Fruit fly (Drosophila melanogaster): Measurements from ENCODE around the gene CG13239.

- TF ChIP-seq Myc (optimal IDR thresholded peaks at IDR 0.05) (no peak), ttk (optimal IDR thresholded peaks at IDR 0.05) (no peak), h (optimal IDR thresholded peaks at IDR 0.05) (no peak), insv (optimal IDR thresholded peaks at IDR 0.05) (no peak), Sin3A (optimal IDR thresholded peaks at IDR 0.05) (no peak), psq (optimal IDR thresholded peaks at IDR 0.05) (no peak)
Observed at dm6 chr3L:22821377-22821776, 39.2 kb upstream of the CG13239 start.

Data from Kc167 (cell line).